Fruit fly (Drosophila melanogaster): ENCODE results near the gene knrl.

The knrl gene

DNA sequence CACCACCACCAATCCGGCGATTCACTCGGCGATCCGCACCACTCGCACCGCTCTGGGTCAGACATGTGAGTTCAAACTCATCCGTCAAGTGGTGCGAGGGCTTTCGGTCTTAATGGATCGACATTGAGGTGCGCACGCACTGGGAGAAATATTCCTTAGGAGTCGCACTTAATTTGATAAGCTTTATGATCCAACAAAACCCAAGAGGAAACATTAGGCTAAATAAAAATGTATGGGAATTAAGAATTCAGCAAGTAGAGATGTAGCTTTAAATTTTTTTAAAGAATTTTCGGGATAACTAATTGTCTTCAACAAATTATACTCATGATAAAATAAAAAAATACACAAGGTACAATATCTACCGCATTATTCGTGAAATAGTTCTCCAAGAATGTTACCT, 44.0 kb downstream of the knrl start (continued):
- TF ChIP-seq CG5953 (GFP tag; IDR thresholded peaks at IDR 0.05) (no peak), ERR (GFP tag; optimal IDR thresholded peaks at IDR 0.05) (no peak), sens (GFP tag) (peak; percentile 54), sob (GFP tag; IDR thresholded peaks at IDR 0.05) (no peak), Fer2 (tag; optimal IDR thresholded peaks at IDR 0.05) (no peak), Doc2 (GFP tag; IDR thresholded peaks at IDR 0.05) (no peak), gem (tag; optimal IDR thresholded peaks at IDR 0.05) (peak; percentile 24), tap (tag; optimal IDR thresholded peaks at IDR 0.05) (no peak), CG4617 (GFP tag; optimal IDR thresholded peaks at IDR 0.05; ENCODE audit: borderline replicate concordance) (no peak), CG17802 (tag; optimal IDR thresholded peaks at IDR 0.05) (no peak), ase (GFP tag; IDR thresholded peaks at IDR 0.05) (no peak), Fer3 (tag; optimal IDR thresholded peaks at IDR 0.05) (no peak), CG2678 (tag; optimal IDR thresholded peaks at IDR 0.05) (peak; percentile 23), Dip2 (GFP tag; IDR thresholded peaks at IDR 0.05) (no peak)

- no peak for TF ChIP-seq Poxn (GFP tag; IDR thresholded peaks at IDR 0.05)
- TF ChIP-seq Drgx (GFP tag; IDR thresholded peaks at IDR 0.05): peak; percentile 41; the same call in 1 of the 2 replicates
Measured at dm6 chr3L:20570134-20570533, 50.3 kb downstream of the knrl start.

DNA sequence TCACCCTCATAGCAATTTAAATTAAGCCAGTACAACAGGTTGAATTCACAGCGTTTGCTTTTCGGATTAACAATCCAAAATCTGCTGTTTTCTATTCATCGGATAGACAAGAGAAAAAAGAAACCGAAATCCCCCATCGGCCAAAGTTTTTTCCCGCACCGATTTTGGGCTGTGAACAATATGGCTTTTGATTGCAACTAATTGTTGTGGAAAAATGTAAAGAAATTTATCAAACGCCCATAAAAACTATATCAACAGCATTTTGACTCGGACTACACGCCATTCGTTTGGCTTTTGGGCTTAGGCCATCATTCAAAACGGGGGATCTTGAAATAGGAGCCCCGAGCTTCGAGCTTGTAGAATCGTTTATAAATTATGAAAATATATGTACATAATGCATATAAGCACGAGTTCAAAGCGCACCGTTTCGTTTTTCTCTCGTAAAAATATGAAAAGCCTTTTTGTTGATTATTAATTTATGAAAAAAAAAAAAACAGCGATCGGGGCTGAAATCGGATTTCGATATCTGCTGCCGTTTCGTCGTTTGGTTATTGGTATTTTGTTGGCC, 54.8 kb downstream of the knrl start:
- peak; percentile 45 for TF ChIP-seq Ets65A (GFP tag)
- TF ChIP-seq CG18599 (GFP tag; optimal IDR thresholded peaks at IDR 0.05): no peak
- peak; percentile 76 for TF ChIP-seq vvl (GFP tag; IDR thresholded peaks at IDR 0.05)
- no peak for TF ChIP-seq grau (tag; optimal IDR thresholded peaks at IDR 0.05)
- TF ChIP-seq abd-A (tag; optimal IDR thresholded peaks at IDR 0.05): peak; percentile 39
- no peak for TF ChIP-seq kay (GFP tag; optimal IDR thresholded peaks at IDR 0.05)
- peak; percentile 91 for TF ChIP-seq Awh (GFP tag; IDR thresholded peaks at IDR 0.05)
- no peak for TF ChIP-seq CG8924 (tag; optimal IDR thresholded peaks at IDR 0.05)
- TF ChIP-seq CG17328 (GFP tag; IDR thresholded peaks at IDR 0.05): no peak
- TF ChIP-seq Lhr (GFP tag; optimal IDR thresholded peaks at IDR 0.05): no peak
- peak; percentile 88 for TF ChIP-seq oc (tag; optimal IDR thresholded peaks at IDR 0.05)
- no peak for TF ChIP-seq CG2202 (tag; optimal IDR thresholded peaks at IDR 0.05)

DNA sequence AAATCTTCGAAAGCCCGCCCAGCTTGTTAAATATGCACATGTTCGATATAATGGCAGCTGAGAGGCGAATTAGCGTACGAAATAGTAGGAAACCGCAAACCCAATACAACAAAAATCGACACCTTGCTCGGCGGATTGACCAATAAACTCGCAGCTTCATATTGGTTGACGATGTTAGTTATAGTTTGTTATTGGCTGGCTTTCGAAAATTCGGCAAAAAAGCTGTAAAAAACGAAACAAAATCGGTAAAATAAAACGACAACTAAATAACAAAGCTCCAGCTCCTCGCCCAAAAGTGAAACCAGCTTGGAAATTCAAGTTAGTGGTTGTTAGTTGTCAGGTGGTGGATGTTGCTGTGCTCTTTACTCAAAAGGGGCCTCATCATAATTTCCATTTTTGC, 56.7 kb downstream of the knrl start:
- no peak for TF ChIP-seq sr (GFP tag; IDR thresholded peaks at IDR 0.05)
- TF ChIP-seq Nf-YB (GFP tag; optimal IDR thresholded peaks at IDR 0.05): peak; percentile 79
- no peak for TF ChIP-seq jing (GFP tag; optimal IDR thresholded peaks at IDR 0.05)
- TF ChIP-seq CG4617 (GFP tag; optimal IDR thresholded peaks at IDR 0.05; ENCODE audit: borderline replicate concordance): no peak
- no peak for TF ChIP-seq so (GFP tag; IDR thresholded peaks at IDR 0.05)
- no peak for TF ChIP-seq D19A (tag; optimal IDR thresholded peaks at IDR 0.05)
- peak; percentile 77 for TF ChIP-seq Nf-YC (tag; optimal IDR thresholded peaks at IDR 0.05)
- TF ChIP-seq bowl (GFP tag; IDR thresholded peaks at IDR 0.05): no peak

DNA sequence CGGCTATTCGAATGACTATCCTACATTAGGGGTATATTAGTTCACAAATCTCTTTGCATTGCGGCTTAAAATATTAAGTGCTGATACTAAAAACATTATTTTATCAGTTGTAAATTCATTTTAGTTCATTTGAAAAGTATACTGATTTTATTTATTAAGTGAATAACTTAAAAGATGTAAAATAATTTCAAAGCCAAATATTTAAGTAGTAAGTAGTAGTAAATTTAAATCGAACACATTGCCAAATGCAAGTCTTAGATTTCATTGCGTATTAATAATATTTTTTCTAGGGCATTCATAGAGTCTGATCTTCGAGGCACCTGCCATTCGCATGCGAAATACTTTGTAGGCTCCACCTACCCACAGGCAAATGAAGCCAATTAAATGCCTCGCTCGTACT, 57.8 kb downstream of the knrl start:
- TF ChIP-seq Dip3 (GFP tag; optimal IDR thresholded peaks at IDR 0.05): no peak
- TF ChIP-seq sr (GFP tag; IDR thresholded peaks at IDR 0.05): no peak
- TF ChIP-seq sens (GFP tag): peak; percentile 42
- no peak for TF ChIP-seq vnd (GFP tag; IDR thresholded peaks at IDR 0.05; ENCODE audit: partially characterized antibody)
- no peak for TF ChIP-seq CG18262 (tag; optimal IDR thresholded peaks at IDR 0.05)
- no peak for TF ChIP-seq CrebB (tag; optimal IDR thresholded peaks at IDR 0.05)
- TF ChIP-seq abd-A (tag; optimal IDR thresholded peaks at IDR 0.05): no peak
- TF ChIP-seq maf-S (GFP tag; optimal IDR thresholded peaks at IDR 0.05): no peak
- no peak for TF ChIP-seq bowl (GFP tag; IDR thresholded peaks at IDR 0.05)
- TF ChIP-seq CG32772 (GFP tag; IDR thresholded peaks at IDR 0.05): no peak
- no peak for TF ChIP-seq CG7372 (GFP tag; IDR thresholded peaks at IDR 0.05)
- peak; percentile 12 for TF ChIP-seq Sox102F (GFP tag; optimal IDR thresholded peaks at IDR 0.05)
- no peak for TF ChIP-seq CG31365 (tag; optimal IDR thresholded peaks at IDR 0.05)
- no peak for TF ChIP-seq Deaf1 (tag; optimal IDR thresholded peaks at IDR 0.05)
- no peak for TF ChIP-seq CG5180 (GFP tag; optimal IDR thresholded peaks at IDR 0.05)

Measured in whole organism, embryonic.